Worm (Caenorhabditis elegans): ENCODE measurements around the gene C02G6.3.

DNA sequence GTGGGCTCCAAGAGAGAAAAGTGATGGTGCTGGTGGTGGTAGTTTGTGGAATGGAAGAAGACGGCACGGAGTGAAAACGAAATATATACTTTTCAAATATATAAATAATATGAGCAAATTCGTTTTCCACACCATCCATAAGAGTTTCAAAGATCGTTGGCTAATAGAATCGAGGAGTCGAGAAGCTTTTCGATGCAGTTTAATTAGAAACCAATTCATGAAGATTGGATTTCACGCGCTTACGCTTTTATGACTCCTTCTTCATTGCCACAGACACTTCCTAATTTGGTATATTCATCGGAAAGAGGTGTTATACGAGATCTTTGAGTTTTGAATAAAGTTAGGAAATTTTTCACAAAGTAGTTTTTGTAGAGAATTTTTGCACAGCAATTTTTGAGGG, 29.5 kb upstream of the C02G6.3 start:
- no peak for TF ChIP-seq unc-55 (GFP tag; optimal IDR thresholded peaks at IDR 0.05)
- no peak for TF ChIP-seq fkh-10 (GFP tag; optimal IDR thresholded peaks at IDR 0.05)
- TF ChIP-seq nhr-11 (tag; optimal IDR thresholded peaks at IDR 0.05), result no peak
- TF ChIP-seq ceh-18 (tag; optimal IDR thresholded peaks at IDR 0.05), result no peak
- no peak for TF ChIP-seq ama-1 (optimal IDR thresholded peaks at IDR 0.05)
- TF ChIP-seq syd-9 (tag; optimal IDR thresholded peaks at IDR 0.05), result no peak

All from whole organism, late embryonic.